Worm (Caenorhabditis elegans) whole organism, midembryonic: Measurements from ENCODE around the gene mkk-4.

Experiments used
- flt-1 ChIP-seq: fragments of 200-800 bp; sonication (Bioruptor generic); IDR thresholded peaks from 2 replicates; pipeline ENCODE4 v1.3.6; 2022; ENCODE audit warnings: missing genetic modification characterization, missing compliant biosample characterization
- med-1 ChIP-seq: sonication (generic microtip); optimal IDR thresholded peaks from 2 replicates; lab custom pipeline; 2017; ENCODE audit warnings: missing genetic modification characterization, mild to moderate bottlenecking, missing compliant biosample characterization, antibody characterized with exemption, missing genetic modification reagents; ENCODE audit not compliant: insufficient read depth
- ref-1 ChIP-seq: fragments of 200-800 bp; sonication (Bioruptor generic); conservative IDR thresholded peaks from 2 replicates; pipeline ENCODE4 v1.3.6; 2022; ENCODE audit warnings: missing genetic modification reagents, missing genetic modification characterization, missing compliant biosample characterization
- ztf-23 ChIP-seq: fragments of 200-800 bp; sonication (Bioruptor generic); IDR thresholded peaks from 2 replicates; pipeline ENCODE4 v1.3.6; 2022; ENCODE audit warnings: missing genetic modification reagents, missing genetic modification characterization, missing compliant biosample characterization
- ztf-29 ChIP-seq: fragments of 200-800 bp; sonication (Bioruptor generic); IDR thresholded peaks from 2 replicates; pipeline ENCODE4 v1.3.6; 2022; ENCODE audit warnings: missing genetic modification reagents, missing genetic modification characterization, missing compliant biosample characterization

- no peak for TF ChIP-seq flt-1
- no peak for TF ChIP-seq med-1 (GFP tag; lab: Kevin White, UChicago)
- no peak for TF ChIP-seq ref-1
- TF ChIP-seq ztf-23: no peak
- TF ChIP-seq ztf-29: no peak
Measured at ce11 chrX:10049160-10049559, 21.5 kb downstream of the mkk-4 start, which contains the start of gene gnrr-3.
